Fruit fly (Drosophila melanogaster) whole organism, embryonic: ENCODE results near the gene CG18473.

Experiments used
- Asciz ChIP-seq: fragments of 200-800 bp; sonication (Bioruptor generic); optimal IDR thresholded peaks from 2 replicates; lab custom pipeline; 2017; ENCODE audit warnings: missing biosample characterization, mild to moderate bottlenecking, missing genetic modification characterization, missing genetic modification reagents
- C15 ChIP-seq: fragments of 200-800 bp; sonication (Bioruptor generic); IDR thresholded peaks from 3 replicates; pipeline ENCODE4 v1.3.6; 2022; ENCODE audit warnings: missing biosample characterization, missing genetic modification characterization
- CG1024 ChIP-seq: fragments of 200-800 bp; sonication (Bioruptor generic); IDR thresholded peaks from 2 replicates; pipeline ENCODE4 v1.3.6; 2022; ENCODE audit warnings: missing biosample characterization, missing genetic modification characterization
- CG10654 ChIP-seq: fragments of 200-800 bp; sonication (Bioruptor generic); optimal IDR thresholded peaks from 2 replicates; lab custom pipeline; 2016; ENCODE audit warnings: missing biosample characterization, missing genetic modification characterization
- CG12236 ChIP-seq: fragments of 200-800 bp; sonication (Bioruptor generic); optimal IDR thresholded peaks from 2 replicates; lab custom pipeline; 2016; ENCODE audit warnings: missing biosample characterization, missing genetic modification characterization
- CG12744 ChIP-seq: fragments of 200-800 bp; sonication (Bioruptor generic); optimal IDR thresholded peaks from 2 replicates; lab custom pipeline; 2016; ENCODE audit warnings: missing biosample characterization, missing genetic modification characterization
- CG12942 ChIP-seq: fragments of 200-800 bp; sonication (Bioruptor generic); optimal IDR thresholded peaks from 3 replicates; lab custom pipeline; 2016; ENCODE audit warnings: missing biosample characterization, missing genetic modification characterization
- CG14014 ChIP-seq: fragments of 200-800 bp; sonication (Bioruptor generic); IDR thresholded peaks from 2 replicates; pipeline ENCODE4 v1.3.6; 2022; ENCODE audit warnings: missing biosample characterization, missing genetic modification characterization
- CG1647 ChIP-seq: fragments of 200-800 bp; sonication (Bioruptor generic); optimal IDR thresholded peaks from 3 replicates; lab custom pipeline; 2016; ENCODE audit warnings: missing biosample characterization, missing genetic modification characterization
- CG17802 ChIP-seq: fragments of 200-800 bp; sonication (Bioruptor generic); optimal IDR thresholded peaks from 2 replicates; lab custom pipeline; 2018; ENCODE audit warnings: missing biosample characterization, mild to moderate bottlenecking, missing genetic modification characterization, moderate library complexity
- CG2120 ChIP-seq: fragments of 200-800 bp; sonication (Bioruptor generic); optimal IDR thresholded peaks from 3 replicates; lab custom pipeline; 2016; ENCODE audit warnings: missing biosample characterization, missing genetic modification characterization
- CG30431 ChIP-seq: fragments of 200-800 bp; sonication (Bioruptor generic); optimal IDR thresholded peaks from 2 replicates; lab custom pipeline; 2017; ENCODE audit warnings: missing biosample characterization, missing genetic modification characterization
- CG31224 ChIP-seq: fragments of 200-800 bp; sonication (Bioruptor generic); IDR thresholded peaks from 2 replicates; pipeline ENCODE4 v1.3.6; 2022; ENCODE audit warnings: missing biosample characterization, missing genetic modification characterization
- CG32767 ChIP-seq: fragments of 200-800 bp; sonication (Bioruptor generic); IDR thresholded peaks from 2 replicates; pipeline ENCODE4 v1.3.6; 2022; ENCODE audit warnings: missing biosample characterization, missing genetic modification characterization
- CG32772 ChIP-seq: fragments of 200-800 bp; sonication (Bioruptor generic); IDR thresholded peaks from 2 replicates; pipeline ENCODE4 v1.3.6; 2022; ENCODE audit warnings: missing biosample characterization, missing genetic modification characterization
- CG3838 ChIP-seq: fragments of 200-800 bp; sonication (Bioruptor generic); optimal IDR thresholded peaks from 3 replicates; lab custom pipeline; 2016; ENCODE audit warnings: missing biosample characterization, missing genetic modification characterization
- CG7357 ChIP-seq: fragments of 200-800 bp; sonication (Bioruptor generic); IDR thresholded peaks from 3 replicates; pipeline ENCODE4 v1.3.6; 2022; ENCODE audit warnings: missing biosample characterization, missing genetic modification characterization
- CG7928 ChIP-seq: fragments of 200-800 bp; sonication (Bioruptor generic); optimal IDR thresholded peaks from 2 replicates; lab custom pipeline; 2017; ENCODE audit warnings: missing biosample characterization, mild to moderate bottlenecking, missing genetic modification characterization
- CG8089 ChIP-seq: fragments of 200-800 bp; sonication (Bioruptor generic); optimal IDR thresholded peaks from 3 replicates; lab custom pipeline; 2016; ENCODE audit warnings: missing biosample characterization, missing genetic modification characterization
- CG8765 ChIP-seq: fragments of 200-800 bp; sonication (Bioruptor generic); IDR thresholded peaks from 2 replicates; pipeline ENCODE4 v1.3.6; 2022; ENCODE audit warnings: missing biosample characterization, missing genetic modification characterization
- CTCF ChIP-seq: fragments of 200-800 bp; sonication (Bioruptor generic); optimal IDR thresholded peaks from 2 replicates; lab custom pipeline; 2017; ENCODE audit warnings: missing biosample characterization, mild to moderate bottlenecking, missing genetic modification characterization, moderate library complexity
- Camta ChIP-seq: fragments of 200-800 bp; sonication (Bioruptor generic); optimal IDR thresholded peaks from 2 replicates; lab custom pipeline; 2016; ENCODE audit warnings: missing biosample characterization, missing genetic modification characterization
- D ChIP-seq, 2 experiments: fragments of 200-800 bp in 1 of 2; fragments of >200 bp in 1 of 2; sonication (Bioruptor generic) in 1 of 2; optimal IDR thresholded peaks; 2 replicates in 1 of 2; 3 replicates in 1 of 2; lab custom pipeline; 2017; ENCODE audit warnings: mild to moderate bottlenecking in 1 of 2, missing biosample characterization in 1 of 2, missing genetic modification characterization in 1 of 2, missing genetic modification reagents in 1 of 2
- D19A ChIP-seq: fragments of 200-800 bp; optimal IDR thresholded peaks from 3 replicates; lab custom pipeline; 2019; ENCODE audit warnings: missing biosample characterization, mild to moderate bottlenecking, missing genetic modification characterization, moderate library complexity
- Ets65A ChIP-seq: fragments of 200-800 bp; sonication (Bioruptor generic); peaks from one replicate; lab custom pipeline; 2016; ENCODE audit warnings: missing biosample characterization, missing genetic modification characterization
- Gsc ChIP-seq: fragments of 200-800 bp; sonication (Bioruptor generic); IDR thresholded peaks from 2 replicates; pipeline ENCODE4 v1.3.6; 2022; ENCODE audit warnings: missing biosample characterization, missing genetic modification characterization
- H15 ChIP-seq: fragments of 200-800 bp; sonication (Bioruptor generic); IDR thresholded peaks from 3 replicates; pipeline ENCODE4 v1.3.6; 2022; ENCODE audit warnings: missing biosample characterization, missing genetic modification characterization
- Mes4 ChIP-seq: fragments of 200-800 bp; sonication (Bioruptor generic); optimal IDR thresholded peaks from 2 replicates; lab custom pipeline; 2016; ENCODE audit warnings: missing biosample characterization, missing genetic modification characterization
- Optix ChIP-seq: fragments of 200-800 bp; sonication (Bioruptor generic); IDR thresholded peaks from 3 replicates; pipeline ENCODE4 v1.3.6; 2022; ENCODE audit warnings: missing biosample characterization, missing genetic modification characterization
- Ravus ChIP-seq: fragments of 200-800 bp; sonication (Bioruptor generic); IDR thresholded peaks from 2 replicates; pipeline ENCODE4 v1.3.6; 2022; ENCODE audit warnings: missing biosample characterization, missing genetic modification characterization
- Sox102F ChIP-seq: fragments of 200-800 bp; sonication (Bioruptor generic); optimal IDR thresholded peaks from 2 replicates; lab custom pipeline; 2018; ENCODE audit warnings: missing biosample characterization, mild to moderate bottlenecking, missing genetic modification characterization, moderate library complexity
- Ssrp ChIP-seq: fragments of 200-800 bp; sonication (Bioruptor generic); optimal IDR thresholded peaks from 2 replicates; lab custom pipeline; 2018; ENCODE audit warnings: missing biosample characterization, mild to moderate bottlenecking, missing genetic modification characterization, moderate library complexity
- Trl ChIP-seq, 3 experiments: fragments of >200 bp in 2 of 3; fragments of 200-800 bp in 1 of 3; sonication (Bioruptor generic) in 1 of 3; optimal IDR thresholded peaks; 2 replicates in 1 of 3; 3 replicates in 2 of 3; lab custom pipeline; 2016 to 2017; ENCODE audit warnings: missing biosample characterization in 1 of 3, missing genetic modification characterization in 1 of 3
- Xrp1 ChIP-seq: fragments of 200-800 bp; sonication (Bioruptor generic); IDR thresholded peaks from 2 replicates; pipeline ENCODE4 v1.3.6; 2022; ENCODE audit warnings: missing biosample characterization, missing genetic modification characterization
- amos ChIP-seq: fragments of 200-800 bp; sonication (Bioruptor generic); IDR thresholded peaks from 2 replicates; pipeline ENCODE4 v1.3.6; 2022; ENCODE audit warnings: missing biosample characterization, missing genetic modification characterization; ENCODE audit not compliant: partially characterized antibody
- croc ChIP-seq: fragments of 200-800 bp; sonication (Bioruptor generic); conservative IDR thresholded peaks from 3 replicates; pipeline ENCODE4 v1.3.6; 2022; ENCODE audit warnings: missing biosample characterization, missing genetic modification characterization
- gce ChIP-seq: fragments of 200-800 bp; sonication (Bioruptor generic); IDR thresholded peaks from 3 replicates; pipeline ENCODE4 v1.3.6; 2022; ENCODE audit warnings: missing biosample characterization, missing genetic modification characterization
- gem ChIP-seq: fragments of 200-800 bp; sonication (Bioruptor generic); optimal IDR thresholded peaks from 2 replicates; lab custom pipeline; 2019; ENCODE audit warnings: missing biosample characterization, mild to moderate bottlenecking, missing genetic modification characterization, moderate library complexity
- ham ChIP-seq: fragments of 200-800 bp; sonication (Bioruptor generic); IDR thresholded peaks from 2 replicates; pipeline ENCODE4 v1.3.6; 2022; ENCODE audit warnings: missing biosample characterization, missing genetic modification characterization
- insv ChIP-seq, 2 experiments: fragments of 200-800 bp; sonication (Bioruptor generic); optimal IDR thresholded peaks; 3 replicates each; lab custom pipeline; 2016 to 2018; ENCODE audit warnings: missing biosample characterization in 2 of 2, missing genetic modification characterization in 2 of 2
- ranshi ChIP-seq: fragments of 200-800 bp; sonication (Bioruptor generic); IDR thresholded peaks from 2 replicates; pipeline ENCODE4 v1.3.6; 2022; ENCODE audit warnings: missing biosample characterization, missing genetic modification characterization
- usp ChIP-seq: fragments of >200 bp; optimal IDR thresholded peaks from 2 replicates; lab custom pipeline; 2017; ENCODE audit warnings: missing biosample characterization, missing genetic modification characterization
- vfl ChIP-seq: fragments of 200-800 bp; sonication (Bioruptor generic); optimal IDR thresholded peaks from 2 replicates; lab custom pipeline; 2016; ENCODE audit warnings: missing biosample characterization, missing genetic modification characterization

Gene CG18473

dm6 chr3R:9370413-9370812 is 7.3 kb downstream of the CG18473 start (continued):
- TF ChIP-seq CG7357 (GFP tag; lab: Robert Waterston, UW) (peak; percentile 52; the same call in 1 of the 3 replicates), CG17802 (tag; lab: Kevin White, UChicago) (no peak), CG10654 (peak; percentile 10), CG12744 (GFP tag; lab: Kevin White, UChicago) (no peak), Gsc (GFP tag; lab: Robert Waterston, UW) (no peak), CTCF (no peak), CG14014 (GFP tag; lab: Robert Waterston, UW) (peak; percentile 46; the same call in 1 of the 2 replicates), CG32772 (GFP tag; lab: Robert Waterston, UW) (peak; percentile 44; the same call in 1 of the 2 replicates), ranshi (peak; percentile 51; the same call in 1 of the 2 replicates), Ravus (GFP tag; lab: Robert Waterston, UW) (no peak), Ssrp (tag; lab: Kevin White, UChicago) (no peak), CG7928 (GFP tag; lab: Kevin White, UChicago) (no peak), CG1024 (GFP tag; lab: Robert Waterston, UW) (no peak), CG8765 (GFP tag; lab: Robert Waterston, UW) (no peak), Trl (optimal IDR thresholded peaks at IDR 0.05; lab: Kevin White, UChicago) (peak in 1 of 2 experiments; percentile 14), Trl (GFP tag; optimal IDR thresholded peaks at IDR 0.05; lab: Kevin White, UChicago) (no peak), ham (GFP tag; lab: Robert Waterston, UW) (no peak), usp (GFP tag; lab: Kevin White, UChicago) (no peak), CG12236 (GFP tag; lab: Kevin White, UChicago) (no peak), CG3838 (GFP tag; lab: Kevin White, UChicago) (no peak), H15 (GFP tag; lab: Robert Waterston, UW) (no peak), Ets65A (GFP tag; lab: Kevin White, UChicago) (no peak), Camta (GFP tag; lab: Kevin White, UChicago) (peak; percentile 26), gem (tag; lab: Kevin White, UChicago) (peak; percentile 75), Sox102F (peak; percentile 71), insv (GFP tag; optimal IDR thresholded peaks at IDR 0.05; lab: Kevin White, UChicago) (no peak), CG12942 (peak; percentile 34), D (optimal IDR thresholded peaks at IDR 0.05; lab: Kevin White, UChicago) (no peak), D (GFP tag; optimal IDR thresholded peaks at IDR 0.05; lab: Kevin White, UChicago) (no peak), CG31224 (GFP tag; lab: Robert Waterston, UW) (peak; percentile 43; the same call in 1 of the 2 replicates), CG1647 (GFP tag; lab: Kevin White, UChicago) (peak; percentile 31), C15 (GFP tag; lab: Robert Waterston, UW) (no peak), D19A (tag; lab: Kevin White, UChicago) (peak; percentile 97), Mes4 (GFP tag; lab: Kevin White, UChicago) (no peak), croc (GFP tag; lab: Robert Waterston, UW) (no peak), amos (no peak), CG30431 (GFP tag; lab: Kevin White, UChicago) (no peak), gce (GFP tag; lab: Robert Waterston, UW) (no peak), vfl (GFP tag; lab: Kevin White, UChicago) (no peak), Xrp1 (GFP tag; lab: Robert Waterston, UW) (peak; percentile 46; the same call in 1 of the 2 replicates), CG32767 (0 out of 2 replicates have a peak, but pooled peaks have one; percentile 34), CG2120 (GFP tag; lab: Kevin White, UChicago) (peak; percentile 77), Optix (GFP tag; lab: Robert Waterston, UW) (no peak), Asciz (GFP tag; lab: Kevin White, UChicago) (peak; percentile 30), CG8089 (GFP tag; lab: Kevin White, UChicago) (no peak)
